Fruit fly (Drosophila melanogaster): Measurements from ENCODE around the gene EMC2A.

dm6 chr3R:16969361-16970355 lies 26.2 kb downstream of the EMC2A start:
- TF ChIP-seq CG8478 (optimal IDR thresholded peaks at IDR 0.05) (no peak), CTCF (optimal IDR thresholded peaks at IDR 0.05) (peak; percentile 99)
